Worm (Caenorhabditis elegans): ENCODE measurements around the gene unc-93.

Gene unc-93

DNA sequence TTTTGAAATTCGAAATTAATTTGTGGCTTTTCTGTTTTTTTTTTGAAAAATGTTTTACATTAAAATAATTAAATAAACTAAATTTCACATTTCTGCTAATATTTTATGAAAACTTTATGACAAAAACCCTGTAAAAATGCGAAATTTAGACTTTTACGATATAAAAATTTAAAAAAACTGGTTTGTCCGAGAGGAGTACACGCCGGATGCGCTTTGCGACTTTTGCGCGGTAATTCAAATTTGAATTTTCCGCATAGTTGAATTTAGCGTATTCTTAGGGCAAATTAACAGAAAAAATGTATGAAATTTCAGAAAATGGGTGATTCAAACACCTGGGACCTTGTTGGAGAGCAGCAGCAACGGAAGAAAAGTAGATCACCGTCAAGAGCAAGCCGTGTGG, at the start of gene unc-93:
Gene unc-93 (plus strand): TSS at position 301 of the 400 bp plus-strand sequence.
- TF ChIP-seq dox-1 (GFP tag; IDR thresholded peaks at IDR 0.05), result no peak
- no peak for TF ChIP-seq hmg-1.2 (GFP tag; IDR thresholded peaks at IDR 0.05)
- peak; percentile 22 for TF ChIP-seq lin-54 (GFP tag; optimal IDR thresholded peaks at IDR 0.05)
- TF ChIP-seq akir-1 (GFP tag; optimal IDR thresholded peaks at IDR 0.05), result no peak
- TF ChIP-seq him-1 (tag; optimal IDR thresholded peaks at IDR 0.05), result peak; percentile 16
- no peak for TF ChIP-seq nhr-27 (tag; optimal IDR thresholded peaks at IDR 0.05)

DNA sequence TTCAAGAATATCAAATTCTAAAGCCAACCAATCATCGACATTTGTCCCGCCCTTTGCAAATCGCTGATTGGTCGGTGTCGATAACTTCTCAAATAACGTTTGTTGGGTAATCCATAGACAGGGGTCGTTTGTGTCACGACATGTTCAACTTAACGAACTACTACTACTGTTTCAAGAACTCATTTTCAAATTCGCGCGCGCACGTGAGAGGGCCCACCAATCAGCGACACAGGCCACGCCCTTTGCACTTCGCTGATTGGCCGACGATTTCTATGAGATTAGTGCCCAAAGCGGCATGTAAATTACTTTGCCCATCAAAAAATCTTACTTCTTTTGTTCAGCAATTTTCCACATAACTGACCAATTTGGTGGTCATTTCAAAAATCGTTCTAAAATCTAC, 49.5 kb upstream of the unc-93 start:
- no peak for TF ChIP-seq pbrm-1 (GFP tag; IDR thresholded peaks at IDR 0.05)
- TF ChIP-seq nfyb-1 (GFP tag; IDR thresholded peaks at IDR 0.05), result peak; percentile 68; the same call in 1 of the 2 replicates
- TF ChIP-seq ceh-91 (GFP tag; IDR thresholded peaks at IDR 0.05), result no peak

ce11 chrIII:3601271-3601670, 42.9 kb upstream of the unc-93 start:
- TF ChIP-seq hmg-1.2 (GFP tag; IDR thresholded peaks at IDR 0.05) (peak; percentile 77), dox-1 (GFP tag; IDR thresholded peaks at IDR 0.05) (peak; percentile 37; the same call in 1 of the 2 replicates), F39B2.1 (GFP tag; IDR thresholded peaks at IDR 0.05) (no peak), zfh-2 (GFP tag; conservative IDR thresholded peaks at IDR 0.05) (peak; percentile 52)

ce11 chrIII:3605681-3606080, 38.5 kb upstream of the unc-93 start:
- TF ChIP-seq zfh-2 (GFP tag; conservative IDR thresholded peaks at IDR 0.05) (peak; percentile 67), dox-1 (GFP tag; IDR thresholded peaks at IDR 0.05) (no peak)

- TF ChIP-seq pbrm-1 (GFP tag; IDR thresholded peaks at IDR 0.05), result peak; percentile 33; the same call in 1 of the 2 replicates
- no peak for TF ChIP-seq akir-1 (GFP tag; optimal IDR thresholded peaks at IDR 0.05)
Observed at ce11 chrIII:3612387-3612786, 31.8 kb upstream of the unc-93 start.

DNA sequence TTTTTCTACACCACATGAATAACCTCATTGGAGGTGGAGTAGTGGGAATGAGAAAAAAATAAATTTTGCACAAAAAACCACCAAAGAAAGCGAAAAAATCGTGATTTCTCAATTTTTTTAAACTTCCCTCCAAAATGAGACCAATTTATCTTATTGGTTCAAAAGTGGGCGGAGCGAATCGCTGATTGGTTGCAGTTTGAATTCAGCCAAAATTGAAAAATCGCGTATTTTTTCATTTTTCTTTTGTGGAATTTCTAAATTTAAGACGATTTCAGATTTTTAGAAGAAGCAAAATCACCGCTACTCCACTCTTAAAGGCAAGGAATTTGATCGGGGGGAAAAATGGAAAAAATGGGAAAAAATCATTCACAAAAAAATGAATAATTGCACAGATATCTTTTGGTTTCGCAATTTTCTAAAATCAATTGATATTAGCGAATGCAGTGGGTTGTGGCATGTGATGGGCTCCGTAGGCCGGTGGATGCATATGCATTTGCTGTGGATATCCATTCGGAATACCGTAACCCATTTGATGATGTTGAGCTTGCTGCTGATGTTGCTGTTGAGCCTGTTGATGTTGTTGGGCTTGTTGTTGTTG, 31.2 kb upstream of the unc-93 start:
- TF ChIP-seq bed-2 (GFP tag; IDR thresholded peaks at IDR 0.05) (no peak), F22D6.2 (tag; optimal IDR thresholded peaks at IDR 0.05) (no peak), zfh-2 (GFP tag; conservative IDR thresholded peaks at IDR 0.05) (no peak), nfyb-1 (GFP tag; IDR thresholded peaks at IDR 0.05) (peak; percentile 47; the same call in 1 of the 2 replicates)

- TF ChIP-seq Y67H2A.10 (GFP tag; conservative IDR thresholded peaks at IDR 0.05), result no peak
- TF ChIP-seq ztf-26 (tag; optimal IDR thresholded peaks at IDR 0.05), result no peak
- peak; percentile 13 for TF ChIP-seq ztf-18 (tag; optimal IDR thresholded peaks at IDR 0.05)
- TF ChIP-seq aptf-2 (GFP tag; conservative IDR thresholded peaks at IDR 0.05), result no peak
- TF ChIP-seq madf-10 (tag; optimal IDR thresholded peaks at IDR 0.05), result peak; percentile 91
- no peak for TF ChIP-seq unc-62 (GFP tag; optimal IDR thresholded peaks at IDR 0.05)
- TF ChIP-seq hmg-1.2 (GFP tag; IDR thresholded peaks at IDR 0.05), result peak; percentile 89
- TF ChIP-seq die-1 (tag; optimal IDR thresholded peaks at IDR 0.05), result no peak
- no peak for TF ChIP-seq atf-7 (tag; optimal IDR thresholded peaks at IDR 0.05)
- TF ChIP-seq nhr-80 (tag; optimal IDR thresholded peaks at IDR 0.05), result peak; percentile 90
- no peak for TF ChIP-seq nfya-2 (GFP tag; IDR thresholded peaks at IDR 0.05)
- TF ChIP-seq dox-1 (GFP tag; IDR thresholded peaks at IDR 0.05), result peak; percentile 50; the same call in 1 of the 2 replicates
- no peak for TF ChIP-seq xnd-1 (tag; optimal IDR thresholded peaks at IDR 0.05)
- TF ChIP-seq cebp-1 (GFP tag; IDR thresholded peaks at IDR 0.05), result no peak
- TF ChIP-seq cebp-1 (tag; optimal IDR thresholded peaks at IDR 0.05), result peak; percentile 34
- no peak for TF ChIP-seq ceh-79 (tag; optimal IDR thresholded peaks at IDR 0.05)
- no peak for TF ChIP-seq madf-3 (GFP tag; IDR thresholded peaks at IDR 0.05)
- TF ChIP-seq zfh-2 (GFP tag; conservative IDR thresholded peaks at IDR 0.05), result peak; percentile 57; the same call in 1 of the 2 replicates
- TF ChIP-seq unc-130 (GFP tag; optimal IDR thresholded peaks at IDR 0.05), result no peak
- TF ChIP-seq lin-40 (tag; optimal IDR thresholded peaks at IDR 0.05), result peak; percentile 35
- TF ChIP-seq D2030.7 (GFP tag; IDR thresholded peaks at IDR 0.05), result no peak
- peak; percentile 6 for TF ChIP-seq tbp1 (GFP tag; optimal IDR thresholded peaks at IDR 0.05)
- no peak for TF ChIP-seq ztf-6 (GFP tag; IDR thresholded peaks at IDR 0.05)
- no peak for TF ChIP-seq F57C9.4 (tag; optimal IDR thresholded peaks at IDR 0.05)
- no peak for TF ChIP-seq F57A8.1 (GFP tag; optimal IDR thresholded peaks at IDR 0.05)
- TF ChIP-seq K11D2.4 (GFP tag; IDR thresholded peaks at IDR 0.05), result no peak
Observed at ce11 chrIII:3619621-3620261, 24.4 kb upstream of the unc-93 start.
